Worm (Caenorhabditis elegans) whole organism, L2 larva: ENCODE results near the gene srt-42.

Experiments
- aly-2 ChIP-seq: fragments of 150-350 bp; optimal IDR thresholded peaks from 2 replicates; lab custom pipeline; 2014; ENCODE audit warnings: missing biosample characterization, missing genetic modification characterization
- ama-1 ChIP-seq: fragments of 150-350 bp; optimal IDR thresholded peaks from 2 replicates; lab custom pipeline; 2018; ENCODE audit warnings: inconsistent platforms
- egl-27 ChIP-seq: sonication (generic microtip); optimal IDR thresholded peaks from 3 replicates; lab custom pipeline; 2017; ENCODE audit warnings: missing biosample characterization, missing genetic modification reagents, missing genetic modification characterization
- lin-13 ChIP-seq: fragments of 150-350 bp; optimal IDR thresholded peaks from 2 replicates; lab custom pipeline; 2014; ENCODE audit warnings: missing biosample characterization, missing genetic modification reagents, missing genetic modification characterization
- lsy-2 ChIP-seq, 2 experiments: fragments of 150-350 bp in 1 of 2; sonication (generic microtip) in 1 of 2; optimal IDR thresholded peaks; 2 replicates each; lab custom pipeline; 2014 to 2017; ENCODE audit warnings: missing biosample characterization in 2 of 2, missing genetic modification characterization in 2 of 2
- mab-5 ChIP-seq: fragments of 150-350 bp; optimal IDR thresholded peaks from 2 replicates; lab custom pipeline; 2014; ENCODE audit warnings: missing biosample characterization, missing genetic modification characterization
- nhr-10 ChIP-seq: sonication (generic microtip); optimal IDR thresholded peaks from 2 replicates; lab custom pipeline; 2017; ENCODE audit warnings: missing biosample characterization, missing genetic modification characterization
- nhr-12 ChIP-seq: fragments of 150-350 bp; optimal IDR thresholded peaks from 2 replicates; lab custom pipeline; 2014; ENCODE audit warnings: missing biosample characterization, missing genetic modification characterization
- nhr-77 ChIP-seq: fragments of 150-350 bp; optimal IDR thresholded peaks from 2 replicates; lab custom pipeline; 2014; ENCODE audit warnings: missing biosample characterization, missing genetic modification characterization
- skn-1 ChIP-seq: sonication (generic microtip); optimal IDR thresholded peaks from 2 replicates; lab custom pipeline; 2017; ENCODE audit warnings: missing biosample characterization, missing genetic modification characterization
- unc-39 ChIP-seq: fragments of 150-350 bp; optimal IDR thresholded peaks from 2 replicates; lab custom pipeline; 2014; ENCODE audit warnings: missing biosample characterization, missing genetic modification characterization
- unc-62 ChIP-seq: fragments of 150-350 bp; optimal IDR thresholded peaks from 2 replicates; lab custom pipeline; 2014; ENCODE audit warnings: missing biosample characterization, missing genetic modification reagents, missing genetic modification characterization
- zag-1 ChIP-seq: fragments of 150-350 bp; optimal IDR thresholded peaks from 2 replicates; lab custom pipeline; 2014; ENCODE audit warnings: missing biosample characterization, missing genetic modification characterization
- ztf-11 ChIP-seq: sonication (generic microtip); optimal IDR thresholded peaks from 2 replicates; lab custom pipeline; 2017; ENCODE audit warnings: missing biosample characterization, missing genetic modification characterization

DNA sequence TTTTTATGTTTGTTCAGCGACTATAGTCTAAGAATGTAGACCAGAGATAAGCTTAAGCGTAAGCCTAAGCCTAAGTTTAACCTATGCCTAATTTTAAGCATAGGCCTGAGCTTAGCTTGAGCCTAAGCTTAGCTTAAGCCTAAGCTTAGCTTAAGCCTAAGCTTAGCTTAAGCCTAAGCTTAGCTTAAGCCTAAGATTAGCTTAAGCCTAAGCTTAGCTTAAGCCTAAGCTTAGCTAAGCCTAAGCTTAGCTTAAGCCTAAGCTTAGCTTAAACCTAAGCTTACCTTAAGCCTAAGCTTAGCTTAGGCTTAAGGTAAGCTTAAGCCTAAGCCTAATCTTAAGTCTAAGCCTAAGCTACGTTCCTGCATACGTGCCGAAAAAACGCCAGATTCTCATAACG is 41.3 kb downstream of the srt-42 start:
- TF ChIP-seq ztf-11 (tag; lab: Kevin White, UChicago) (no peak), zag-1 (tag; lab: Kevin White, UChicago) (no peak), nhr-10 (tag; lab: Kevin White, UChicago) (no peak), lsy-2 (tag; optimal IDR thresholded peaks at IDR 0.05; lab: Kevin White, UChicago) (no peak), aly-2 (no peak), unc-62 (GFP tag; lab: Kevin White, UChicago) (no peak), ama-1 (lab: Kevin White, UChicago) (no peak), unc-39 (tag; lab: Kevin White, UChicago) (no peak), nhr-77 (tag; lab: Kevin White, UChicago) (no peak), lin-13 (GFP tag; lab: Kevin White, UChicago) (no peak), nhr-12 (tag; lab: Kevin White, UChicago) (no peak), mab-5 (no peak), skn-1 (tag; lab: Kevin White, UChicago) (no peak), egl-27 (tag; lab: Kevin White, UChicago) (no peak)
